Worm (Caenorhabditis elegans) whole organism, midembryonic: Measurements from ENCODE around the gene srz-103.

Source experiments
- T22C8.4 ChIP-seq: fragments of 200-800 bp; sonication (Bioruptor generic); IDR thresholded peaks from 2 replicates; pipeline ENCODE4 v1.3.6; 2022; ENCODE audit warnings: missing genetic modification characterization, missing compliant biosample characterization
- flt-1 ChIP-seq: fragments of 200-800 bp; sonication (Bioruptor generic); IDR thresholded peaks from 2 replicates; pipeline ENCODE4 v1.3.6; 2022; ENCODE audit warnings: missing genetic modification characterization, missing compliant biosample characterization
- ref-1 ChIP-seq: fragments of 200-800 bp; sonication (Bioruptor generic); conservative IDR thresholded peaks from 2 replicates; pipeline ENCODE4 v1.3.6; 2022; ENCODE audit warnings: missing genetic modification reagents, missing genetic modification characterization, missing compliant biosample characterization
- tab-1 ChIP-seq: fragments of 200-800 bp; sonication (Bioruptor generic); IDR thresholded peaks from 2 replicates; pipeline ENCODE4 v1.3.6; 2022; ENCODE audit warnings: missing genetic modification characterization, missing compliant biosample characterization

DNA sequence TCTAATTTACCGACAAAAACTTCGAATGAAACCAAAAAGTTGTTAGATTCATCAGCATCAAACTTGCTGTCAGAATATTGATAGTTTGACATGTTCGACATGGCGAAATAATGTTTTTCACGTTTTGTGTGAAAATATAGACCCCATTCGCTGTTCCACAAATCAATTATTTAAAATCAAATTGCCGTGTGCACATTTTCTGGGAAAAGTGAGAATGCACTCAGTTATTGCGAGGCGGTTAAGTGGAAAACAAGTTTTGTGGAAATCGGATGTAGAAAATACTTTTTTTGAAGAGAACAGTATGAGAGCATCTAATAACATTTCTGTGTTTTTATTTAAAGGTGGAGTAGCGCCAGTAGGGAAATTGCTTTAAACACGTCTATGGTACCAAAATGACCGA lies 14.6 kb upstream of the srz-103 start, which contains the start of gene srw-42:
- no peak for TF ChIP-seq tab-1
- TF ChIP-seq flt-1, result no peak
- TF ChIP-seq T22C8.4 (GFP tag; lab: Robert Waterston, UW), result no peak
- TF ChIP-seq ref-1 (GFP tag; lab: Robert Waterston, UW), result no peak
